Worm (Caenorhabditis elegans) whole organism, L1 larva: Measurements from ENCODE around the gene nep-20.

Experiments
- C04F5.9 ChIP-seq: sonication (generic microtip); optimal IDR thresholded peaks from 2 replicates; lab custom pipeline; 2016; ENCODE audit warnings: missing genetic modification characterization, missing compliant biosample characterization
- ceh-63 ChIP-seq: fragments of 200-800 bp; sonication (Bioruptor generic); optimal IDR thresholded peaks from 2 replicates; lab custom pipeline; 2018; ENCODE audit warnings: mild to moderate bottlenecking, missing genetic modification characterization, missing compliant biosample characterization
- ets-5 ChIP-seq: fragments of 200-800 bp; sonication (Bioruptor generic); IDR thresholded peaks from 2 replicates; pipeline ENCODE4 v1.3.6; 2022; ENCODE audit warnings: missing genetic modification characterization, missing compliant biosample characterization
- isw-1 ChIP-seq: fragments of 200-800 bp; sonication (Bioruptor generic); IDR thresholded peaks from 2 replicates; pipeline ENCODE4 v1.3.6; 2022; ENCODE audit warnings: missing genetic modification characterization, missing compliant biosample characterization
- jun-1 ChIP-seq: fragments of 150-350 bp; optimal IDR thresholded peaks from 2 replicates; lab custom pipeline; 2014; ENCODE audit warnings: missing biosample characterization, missing genetic modification reagents, missing genetic modification characterization
- mef-2 ChIP-seq: fragments of 150-350 bp; optimal IDR thresholded peaks from 2 replicates; lab custom pipeline; 2014; ENCODE audit warnings: missing biosample characterization, missing genetic modification characterization
- nhr-237 ChIP-seq: fragments of 150-350 bp; optimal IDR thresholded peaks from 2 replicates; lab custom pipeline; 2014; ENCODE audit warnings: missing biosample characterization, missing genetic modification characterization
- rnt-1 ChIP-seq: sonication (generic microtip); optimal IDR thresholded peaks from 2 replicates; lab custom pipeline; 2016; ENCODE audit warnings: mild to moderate bottlenecking, missing genetic modification characterization, moderate library complexity, missing compliant biosample characterization
- skn-1 ChIP-seq: fragments of 150-350 bp; optimal IDR thresholded peaks from 2 replicates; lab custom pipeline; 2014; ENCODE audit warnings: missing biosample characterization, missing genetic modification characterization
- tlp-1 ChIP-seq: fragments of 150-350 bp; optimal IDR thresholded peaks from 2 replicates; lab custom pipeline; 2014; ENCODE audit warnings: missing biosample characterization, missing genetic modification characterization
- unc-62 ChIP-seq: fragments of 150-350 bp; optimal IDR thresholded peaks from 2 replicates; lab custom pipeline; 2014; ENCODE audit warnings: missing biosample characterization, missing genetic modification reagents, missing genetic modification characterization

DNA sequence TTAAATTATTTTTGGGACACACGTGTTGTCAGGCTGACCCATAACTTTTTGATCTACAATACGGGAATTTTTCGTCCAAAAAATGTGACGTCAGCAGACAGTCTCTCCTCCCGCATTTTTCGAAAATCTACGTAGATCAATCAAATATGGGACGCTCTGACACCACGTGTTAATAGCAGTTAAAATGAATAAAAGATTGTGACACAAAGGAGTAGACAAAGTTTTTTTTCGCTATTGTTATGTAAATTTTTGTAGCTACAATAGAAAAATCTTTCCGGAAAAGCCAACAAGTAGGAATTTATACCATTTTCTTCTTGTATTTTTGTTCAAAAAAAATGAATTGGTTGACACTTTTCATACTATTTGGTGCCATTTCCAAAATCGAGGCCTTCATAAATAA lies 46.0 kb upstream of the nep-20 start, which contains the start of gene C16C8.27:
- TF ChIP-seq isw-1 (GFP tag; lab: Robert Waterston, UW), result no peak
- TF ChIP-seq ets-5 (GFP tag; lab: Robert Waterston, UW), result no peak
- no peak for TF ChIP-seq unc-62 (GFP tag; lab: Kevin White, UChicago)
- TF ChIP-seq C04F5.9 (tag; lab: Kevin White, UChicago), result no peak
- no peak for TF ChIP-seq tlp-1 (tag; lab: Kevin White, UChicago)
- TF ChIP-seq ceh-63 (GFP tag; lab: Kevin White, UChicago), result no peak
- TF ChIP-seq mef-2 (tag; lab: Kevin White, UChicago), result no peak
- no peak for TF ChIP-seq nhr-237 (tag; lab: Kevin White, UChicago)
- TF ChIP-seq skn-1, result no peak
- TF ChIP-seq jun-1 (tag; lab: Kevin White, UChicago), result no peak
- no peak for TF ChIP-seq rnt-1
